Fruit fly (Drosophila melanogaster): ENCODE data around the gene MED10.

DNA sequence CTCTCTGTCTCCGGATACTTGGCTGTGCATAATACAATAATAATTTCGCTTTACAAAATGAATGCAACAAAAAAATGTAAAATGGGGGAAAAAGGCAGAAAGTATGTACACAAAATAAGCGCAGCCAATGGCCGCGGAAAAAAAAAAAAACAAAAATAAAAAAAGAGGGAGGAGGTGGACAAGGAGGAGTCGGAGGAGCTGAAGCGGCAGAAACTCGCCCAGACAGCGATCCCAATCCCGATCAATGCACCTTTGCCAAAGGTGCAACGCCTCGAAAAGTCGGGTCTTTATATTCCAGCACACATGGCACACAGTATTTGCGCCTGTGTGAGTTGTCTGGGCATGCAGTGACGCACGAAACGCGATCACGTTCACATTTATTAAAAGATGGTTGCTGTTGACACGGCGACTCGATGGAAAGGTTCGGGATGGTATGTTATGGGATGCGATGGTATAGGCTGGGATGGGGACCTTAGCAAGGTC is 36.4 kb upstream of the MED10 start:
- TF ChIP-seq Fer1 (GFP tag; optimal IDR thresholded peaks at IDR 0.05) (no peak), HmgZ (tag; optimal IDR thresholded peaks at IDR 0.05) (no peak), CG18599 (GFP tag; optimal IDR thresholded peaks at IDR 0.05) (no peak), NFAT (GFP tag; IDR thresholded peaks at IDR 0.05) (no peak), Doc2 (GFP tag; IDR thresholded peaks at IDR 0.05) (no peak), CG5180 (GFP tag; optimal IDR thresholded peaks at IDR 0.05) (no peak)

Data from whole organism, embryonic.